Fruit fly (Drosophila melanogaster): ENCODE results near the gene CG9427.

DNA sequence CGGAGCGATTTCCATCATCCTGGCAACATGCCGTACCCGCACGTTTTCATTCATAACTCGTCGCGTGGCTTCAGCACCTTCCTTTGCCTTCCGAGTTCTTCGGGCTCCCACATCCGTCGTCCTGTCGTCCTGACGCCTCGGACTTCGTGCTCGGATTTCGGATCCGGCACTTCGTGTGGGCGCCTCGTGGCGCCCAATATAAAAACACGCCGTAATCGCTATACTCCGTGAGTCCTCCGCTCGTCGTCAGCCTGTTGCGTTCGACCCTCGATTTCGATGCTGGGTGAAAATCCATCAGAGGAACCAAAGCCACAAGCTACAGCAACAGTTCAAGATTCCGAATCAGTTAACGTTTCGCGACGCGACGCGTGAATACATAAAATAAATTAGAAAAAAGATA, 13.6 kb upstream of the CG9427 start:
- TF ChIP-seq CTCF (optimal IDR thresholded peaks at IDR 0.05), result no peak
- no peak for TF ChIP-seq CG8478 (optimal IDR thresholded peaks at IDR 0.05)

Data from S2 (cell line).